Worm (Caenorhabditis elegans) whole organism, L4/young adult: ENCODE data around the gene fubl-1.

Experiments
- dao-5 ChIP-seq: sonication (generic microtip); optimal IDR thresholded peaks from 2 replicates; lab custom pipeline; 2016; ENCODE audit warnings: missing genotype, missing genetic modification characterization, moderate library complexity, missing compliant biosample characterization
- him-1 ChIP-seq: sonication (generic microtip); optimal IDR thresholded peaks from 2 replicates; lab custom pipeline; 2016; ENCODE audit warnings: missing genotype, missing genetic modification reagents, missing genetic modification characterization, missing compliant biosample characterization

- TF ChIP-seq him-1 (tag; lab: Kevin White, UChicago) (no peak), dao-5 (tag; lab: Kevin White, UChicago) (no peak)
Observed at ce11 chrV:10247673-10248239, 9.1 kb upstream of the fubl-1 start.
